Fruit fly (Drosophila melanogaster) whole organism, wandering third instar larva: ENCODE data around the gene SCCRO4.

ENCODE experiments used
- Abd-B ChIP-seq: fragments of >200 bp; optimal IDR thresholded peaks from 2 replicates; lab custom pipeline; 2017; ENCODE audit warnings: missing biosample characterization, missing genetic modification characterization
- CG9705 ChIP-seq: fragments of 200-800 bp; sonication (Bioruptor generic); optimal IDR thresholded peaks from 2 replicates; lab custom pipeline; 2018; ENCODE audit warnings: missing biosample characterization, mild to moderate bottlenecking, missing genetic modification characterization
- Dfd ChIP-seq: fragments of >200 bp; optimal IDR thresholded peaks from 2 replicates; lab custom pipeline; 2017; ENCODE audit warnings: missing biosample characterization, missing genetic modification characterization
- N ChIP-seq: fragments of >200 bp; optimal IDR thresholded peaks from 2 replicates; lab custom pipeline; 2018; ENCODE audit warnings: missing biosample characterization, missing external identifiers, missing genetic modification characterization
- dmrt93B ChIP-seq: fragments of 200-800 bp; sonication (Bioruptor generic); optimal IDR thresholded peaks from 2 replicates; lab custom pipeline; 2018; ENCODE audit warnings: missing biosample characterization, mild to moderate bottlenecking, missing genetic modification characterization
- fru ChIP-seq: fragments of 200-800 bp; sonication (Bioruptor generic); optimal IDR thresholded peaks from 3 replicates; lab custom pipeline; 2016; ENCODE audit warnings: missing biosample characterization, mild to moderate bottlenecking, missing genetic modification characterization
- lola ChIP-seq: fragments of >200 bp; optimal IDR thresholded peaks from 2 replicates; lab custom pipeline; 2017; ENCODE audit warnings: missing biosample characterization, missing genetic modification characterization
- pan ChIP-seq: fragments of >200 bp; optimal IDR thresholded peaks from 2 replicates; lab custom pipeline; 2017
- rgr ChIP-seq: fragments of 200-800 bp; sonication (Bioruptor generic); optimal IDR thresholded peaks from 3 replicates; lab custom pipeline; 2016; ENCODE audit warnings: missing biosample characterization, mild to moderate bottlenecking, missing genetic modification characterization
- sage ChIP-seq: fragments of 200-800 bp; sonication (Bioruptor generic); optimal IDR thresholded peaks from 2 replicates; lab custom pipeline; 2016; ENCODE audit warnings: missing biosample characterization, mild to moderate bottlenecking, missing genetic modification characterization
- sv ChIP-seq: fragments of 200-800 bp; sonication (Bioruptor generic); optimal IDR thresholded peaks from 3 replicates; lab custom pipeline; 2016; ENCODE audit warnings: missing biosample characterization, missing genetic modification characterization
- usp ChIP-seq: fragments of >200 bp; optimal IDR thresholded peaks from 2 replicates; lab custom pipeline; 2017; ENCODE audit warnings: missing biosample characterization, missing genetic modification characterization

dm6 chr3L:20281254-20281653 lies 18.0 kb upstream of the SCCRO4 start:
- TF ChIP-seq CG9705 (GFP tag; lab: Kevin White, UChicago) = no peak
- TF ChIP-seq fru (GFP tag; lab: Kevin White, UChicago) = no peak
- TF ChIP-seq Abd-B (GFP tag; lab: Kevin White, UChicago) = no peak
- TF ChIP-seq N (GFP tag; lab: Kevin White, UChicago) = no peak
- TF ChIP-seq sage (GFP tag; lab: Kevin White, UChicago) = no peak
- no peak for TF ChIP-seq usp (GFP tag; lab: Kevin White, UChicago)
- TF ChIP-seq sv (GFP tag; lab: Kevin White, UChicago) = no peak
- no peak for TF ChIP-seq lola
- TF ChIP-seq dmrt93B (GFP tag; lab: Kevin White, UChicago) = no peak
- no peak for TF ChIP-seq pan (lab: Kevin White, UChicago)
- TF ChIP-seq Dfd = no peak
- no peak for TF ChIP-seq rgr (GFP tag; lab: Kevin White, UChicago)
